Fruit fly (Drosophila melanogaster): ENCODE data around the gene LManII.

Gene LManII

DNA sequence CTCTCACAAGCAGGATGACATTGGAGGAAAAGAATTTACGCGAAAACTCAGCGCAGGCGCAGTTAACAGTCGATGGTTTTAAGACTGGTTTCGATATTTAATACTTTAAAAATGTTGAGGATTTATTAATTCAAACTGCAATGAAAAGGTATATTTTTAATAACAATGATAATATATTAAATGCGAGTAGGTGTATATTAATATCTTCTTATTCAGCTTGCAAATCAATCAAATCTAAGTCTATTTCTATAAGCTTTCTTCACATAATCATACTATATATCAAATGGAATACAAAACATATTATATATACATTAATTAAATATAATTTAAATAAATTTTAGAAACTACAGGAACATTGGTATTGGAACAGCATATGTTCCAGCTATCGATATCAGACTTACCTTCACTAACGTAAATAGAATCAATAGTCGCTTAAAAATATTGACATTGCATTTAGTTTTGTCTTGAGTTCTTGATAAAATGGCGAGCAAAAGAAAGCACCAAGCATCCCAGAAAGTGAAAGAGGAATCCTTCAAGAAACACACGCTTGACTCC is 21.8 kb upstream of the LManII start, which contains the start of the genes TBC1D16 and holn1 (continued):
- TF ChIP-seq zfh1 (GFP tag; IDR thresholded peaks at IDR 0.05) (no peak), Doc3 (GFP tag; IDR thresholded peaks at IDR 0.05; ENCODE audit: partially characterized antibody) (peak; percentile 27; the same call in 1 of the 3 replicates), dpn (GFP tag; optimal IDR thresholded peaks at IDR 0.05) (no peak), Fer3 (tag; optimal IDR thresholded peaks at IDR 0.05) (no peak), dati (GFP tag; IDR thresholded peaks at IDR 0.05) (no peak), CG18011 (GFP tag; optimal IDR thresholded peaks at IDR 0.05) (no peak), CG17568 (GFP tag; optimal IDR thresholded peaks at IDR 0.05) (no peak), sisA (GFP tag; IDR thresholded peaks at IDR 0.05) (no peak), CG10654 (GFP tag; optimal IDR thresholded peaks at IDR 0.05) (no peak), bigmax (GFP tag; optimal IDR thresholded peaks at IDR 0.05) (no peak), Atf6 (GFP tag; IDR thresholded peaks at IDR 0.05) (no peak), CG12659 (GFP tag; optimal IDR thresholded peaks at IDR 0.05) (peak; percentile 37), scrt (GFP tag; optimal IDR thresholded peaks at IDR 0.05) (no peak), Sry-δ (GFP tag; optimal IDR thresholded peaks at IDR 0.05) (peak; percentile 62), onecut (GFP tag; IDR thresholded peaks at IDR 0.05) (peak; percentile 73), CG2129 (GFP tag; IDR thresholded peaks at IDR 0.05; ENCODE audit: partially characterized antibody) (no peak; the same call in 1 of the 2 replicates), inv (GFP tag; IDR thresholded peaks at IDR 0.05; ENCODE audit: partially characterized antibody) (no peak), Gsc (GFP tag; IDR thresholded peaks at IDR 0.05) (no peak), CG32772 (GFP tag; IDR thresholded peaks at IDR 0.05) (no peak), CG4424 (GFP tag; optimal IDR thresholded peaks at IDR 0.05) (no peak), CG17361 (GFP tag; IDR thresholded peaks at IDR 0.05) (no peak), aop (GFP tag; IDR thresholded peaks at IDR 0.05) (no peak), seq (GFP tag; IDR thresholded peaks at IDR 0.05) (no peak), CG12744 (GFP tag; optimal IDR thresholded peaks at IDR 0.05) (no peak), Stat92E (GFP tag; optimal IDR thresholded peaks at IDR 0.05) (no peak), CG11247 (GFP tag; IDR thresholded peaks at IDR 0.05) (no peak), zen (tag; optimal IDR thresholded peaks at IDR 0.05) (peak; percentile 1), CG15696 (tag; optimal IDR thresholded peaks at IDR 0.05) (peak; percentile 29), Bgb (GFP tag; IDR thresholded peaks at IDR 0.05; ENCODE audit: partially characterized antibody) (peak; percentile 42; the same call in 1 of the 2 replicates), NC2β (GFP tag; optimal IDR thresholded peaks at IDR 0.05) (no peak), NfI (GFP tag; optimal IDR thresholded peaks at IDR 0.05) (no peak), pan (optimal IDR thresholded peaks at IDR 0.05) (no peak), pan (GFP tag; optimal IDR thresholded peaks at IDR 0.05 in 1 of 2, IDR thresholded peaks at IDR 0.05 in 1 of 2) (no peak), jing (GFP tag; optimal IDR thresholded peaks at IDR 0.05) (no peak), CG9876 (GFP tag; optimal IDR thresholded peaks at IDR 0.05) (no peak), CG9932 (GFP tag; IDR thresholded peaks at IDR 0.05) (no peak), corto (GFP tag; optimal IDR thresholded peaks at IDR 0.05) (no peak), CG7928 (GFP tag; optimal IDR thresholded peaks at IDR 0.05) (no peak), Sox100B (GFP tag; optimal IDR thresholded peaks at IDR 0.05) (peak; percentile 31), emc (GFP tag; optimal IDR thresholded peaks at IDR 0.05) (no peak), CG10979 (tag; optimal IDR thresholded peaks at IDR 0.05) (no peak), CG7839 (tag; optimal IDR thresholded peaks at IDR 0.05) (no peak), CG6813 (GFP tag; optimal IDR thresholded peaks at IDR 0.05) (no peak), CG13775 (GFP tag; optimal IDR thresholded peaks at IDR 0.05) (no peak), pros (GFP tag; optimal IDR thresholded peaks at IDR 0.05) (no peak), Dll (GFP tag; IDR thresholded peaks at IDR 0.05; ENCODE audit: partially characterized antibody) (peak; percentile 75), dysf (GFP tag; IDR thresholded peaks at IDR 0.05) (no peak), CG9609 (GFP tag; optimal IDR thresholded peaks at IDR 0.05) (no peak), gcm2 (GFP tag; optimal IDR thresholded peaks at IDR 0.05) (no peak), run (tag; optimal IDR thresholded peaks at IDR 0.05) (no peak)

All from whole organism, embryonic.